Fruit fly (Drosophila melanogaster): ENCODE measurements around the gene knk.

DNA sequence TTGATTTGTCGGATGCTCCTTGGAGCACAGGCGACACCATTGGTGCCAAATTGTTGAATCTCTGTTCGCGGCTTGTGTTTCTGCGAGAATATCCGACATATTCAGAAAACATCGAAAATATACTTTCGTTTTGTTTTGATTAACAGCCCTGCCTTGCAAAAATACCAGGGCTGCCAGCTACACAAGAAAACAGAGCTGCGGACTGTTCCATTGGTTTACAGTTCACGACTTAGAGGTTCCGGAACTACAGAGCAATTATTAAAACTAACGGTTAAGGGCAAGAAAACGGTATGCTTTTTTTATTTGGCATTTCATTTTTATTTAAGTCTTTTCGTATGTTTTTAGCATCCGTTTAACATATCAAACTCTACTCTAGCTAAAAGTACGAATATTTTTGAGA, 35.7 kb upstream of the knk start, which contains the start of gene CG6254:
- TF ChIP-seq CG17385 (GFP tag; optimal IDR thresholded peaks at IDR 0.05) (no peak), hbn (GFP tag; IDR thresholded peaks at IDR 0.05; ENCODE audit: partially characterized antibody) (no peak), CG14860 (GFP tag; IDR thresholded peaks at IDR 0.05; ENCODE audit: partially characterized antibody) (no peak)

Data from whole organism, embryonic.